Worm (Caenorhabditis elegans): Measurements from ENCODE around the gene idpp-1.
A peak's percentile ranks its signal among the peaks of the same experiment; 100 is the strongest.

The idpp-1 gene

ce11 chrIII:778771-779170 is 38.3 kb downstream of the idpp-1 start, which contains the start of gene alh-11:
alh-11 (minus strand) TSS chrIII:778871.
- no peak for TF ChIP-seq gmeb-2 (tag; optimal IDR thresholded peaks at IDR 0.05)
- TF ChIP-seq lim-6 (tag; optimal IDR thresholded peaks at IDR 0.05), result no peak
- TF ChIP-seq ref-2 (tag; optimal IDR thresholded peaks at IDR 0.05), result no peak

- TF ChIP-seq ceh-6 (GFP tag; optimal IDR thresholded peaks at IDR 0.05), result no peak
- TF ChIP-seq fkh-6 (tag; optimal IDR thresholded peaks at IDR 0.05), result no peak
- TF ChIP-seq fkh-10 (GFP tag; optimal IDR thresholded peaks at IDR 0.05), result no peak
- no peak for TF ChIP-seq ceh-19 (GFP tag; optimal IDR thresholded peaks at IDR 0.05)
- no peak for TF ChIP-seq fax-1 (tag; optimal IDR thresholded peaks at IDR 0.05)
- TF ChIP-seq pax-1 (tag; optimal IDR thresholded peaks at IDR 0.05), result no peak
- no peak for TF ChIP-seq pha-4 (tag; optimal IDR thresholded peaks at IDR 0.05)
- TF ChIP-seq ref-2 (tag; optimal IDR thresholded peaks at IDR 0.05), result no peak
- no peak for TF ChIP-seq pag-3 (tag; optimal IDR thresholded peaks at IDR 0.05; ENCODE audit: borderline replicate concordance)
- TF ChIP-seq ttx-3 (tag; optimal IDR thresholded peaks at IDR 0.05), result no peak
- TF ChIP-seq hlh-15 (tag; optimal IDR thresholded peaks at IDR 0.05), result no peak
- TF ChIP-seq dmd-4 (tag; optimal IDR thresholded peaks at IDR 0.05; ENCODE audit: borderline replicate concordance), result no peak
- TF ChIP-seq K02D7.2 (tag; optimal IDR thresholded peaks at IDR 0.05), result no peak
- TF ChIP-seq eyg-1 (tag; optimal IDR thresholded peaks at IDR 0.05), result no peak
These were observed 42.0 kb downstream of the idpp-1 start for ce11 chrIII:782503-782902.

- TF ChIP-seq hlh-15 (tag; optimal IDR thresholded peaks at IDR 0.05) (no peak), hlh-13 (GFP tag; optimal IDR thresholded peaks at IDR 0.05) (no peak), ceh-6 (GFP tag; optimal IDR thresholded peaks at IDR 0.05) (no peak), hlh-30 (tag; optimal IDR thresholded peaks at IDR 0.05; ENCODE audit: insufficient read depth) (no peak), ceh-14 (tag; optimal IDR thresholded peaks at IDR 0.05) (peak; percentile 86), zip-5 (tag; optimal IDR thresholded peaks at IDR 0.05) (peak; percentile 55), ceh-18 (tag; optimal IDR thresholded peaks at IDR 0.05) (peak; percentile 11), odd-2 (tag; optimal IDR thresholded peaks at IDR 0.05) (no peak), sox-4 (tag; optimal IDR thresholded peaks at IDR 0.05) (no peak), sdc-2 (tag; optimal IDR thresholded peaks at IDR 0.05) (peak; percentile 23), C38D4.7 (GFP tag; optimal IDR thresholded peaks at IDR 0.05) (no peak), pax-1 (tag; optimal IDR thresholded peaks at IDR 0.05) (peak; percentile 41), gmeb-2 (tag; optimal IDR thresholded peaks at IDR 0.05) (no peak), rnt-1 (tag; optimal IDR thresholded peaks at IDR 0.05) (peak; percentile 37), unc-3 (GFP tag; conservative IDR thresholded peaks at IDR 0.05) (0 out of 2 replicates have a peak, but pooled peaks have one; percentile 36), unc-3 (tag; optimal IDR thresholded peaks at IDR 0.05) (peak; percentile 23), pat-9 (tag; optimal IDR thresholded peaks at IDR 0.05) (no peak), pha-2 (tag; optimal IDR thresholded peaks at IDR 0.05) (no peak), pha-4 (tag; optimal IDR thresholded peaks at IDR 0.05) (no peak), lin-11 (tag; optimal IDR thresholded peaks at IDR 0.05) (no peak), K09A11.1 (tag; optimal IDR thresholded peaks at IDR 0.05; ENCODE audit: insufficient read depth) (no peak), ztf-16 (tag; optimal IDR thresholded peaks at IDR 0.05) (no peak), ceh-30 (tag; optimal IDR thresholded peaks at IDR 0.05) (no peak), elt-2 (tag; optimal IDR thresholded peaks at IDR 0.05) (peak; percentile 71), K02D7.2 (tag; optimal IDR thresholded peaks at IDR 0.05) (no peak), pag-3 (tag; optimal IDR thresholded peaks at IDR 0.05; ENCODE audit: borderline replicate concordance) (no peak), unc-42 (tag; optimal IDR thresholded peaks at IDR 0.05) (peak; percentile 94), ceh-45 (GFP tag; IDR thresholded peaks at IDR 0.05) (no peak), eyg-1 (tag; optimal IDR thresholded peaks at IDR 0.05) (no peak), dmd-4 (tag; optimal IDR thresholded peaks at IDR 0.05; ENCODE audit: borderline replicate concordance) (no peak), tbx-2 (tag; optimal IDR thresholded peaks at IDR 0.05) (peak; percentile 84), syd-9 (tag; optimal IDR thresholded peaks at IDR 0.05) (no peak), elt-4 (tag; optimal IDR thresholded peaks at IDR 0.05) (no peak), ceh-2 (tag; optimal IDR thresholded peaks at IDR 0.05) (peak; percentile 74), T23F11.4 (GFP tag; optimal IDR thresholded peaks at IDR 0.05) (no peak), unc-86 (tag; optimal IDR thresholded peaks at IDR 0.05) (peak; percentile 0), unc-55 (GFP tag; optimal IDR thresholded peaks at IDR 0.05) (no peak), C08G9.2 (tag; optimal IDR thresholded peaks at IDR 0.05) (peak; percentile 81), pros-1 (tag; optimal IDR thresholded peaks at IDR 0.05) (no peak), ama-1 (optimal IDR thresholded peaks at IDR 0.05) (no peak), hlh-6 (tag; optimal IDR thresholded peaks at IDR 0.05) (no peak)
These were observed 42.8 kb downstream of the idpp-1 start, which contains the start of the genes dagl-2 and ppm-1.G for ce11 chrIII:783254-783753. dagl-2 (minus strand) TSS chrIII:783305. ppm-1.G (plus strand) TSS chrIII:783703.
